Worm (Caenorhabditis elegans) whole organism, young adult: ENCODE measurements around the gene ras-2.

Experiments used
- B0035.1 ChIP-seq: sonication (generic microtip); optimal IDR thresholded peaks from 2 replicates; lab custom pipeline; 2016; ENCODE audit warnings: missing genetic modification characterization, mild to moderate bottlenecking, missing compliant biosample characterization, missing genotype, missing genetic modification reagents
- C06A6.2 ChIP-seq: fragments of 200-800 bp; sonication (Bioruptor generic); conservative IDR thresholded peaks from 2 replicates; pipeline ENCODE4 v1.3.6; 2022; ENCODE audit warnings: missing genetic modification characterization, missing compliant biosample characterization
- D2030.7 ChIP-seq: fragments of 200-800 bp; sonication (Bioruptor generic); IDR thresholded peaks from 2 replicates; pipeline ENCODE4 v1.3.6; 2022; ENCODE audit warnings: missing genetic modification reagents, missing genetic modification characterization, missing compliant biosample characterization
- F10E7.11 ChIP-seq: sonication (generic microtip); optimal IDR thresholded peaks from 2 replicates; lab custom pipeline; 2017; ENCODE audit warnings: mild to moderate bottlenecking, missing genetic modification characterization, moderate library complexity, missing compliant biosample characterization
- F22D6.2 ChIP-seq: sonication (generic microtip); optimal IDR thresholded peaks from 2 replicates; lab custom pipeline; 2016; ENCODE audit warnings: mild to moderate bottlenecking, missing genetic modification characterization, missing compliant biosample characterization
- F23B12.7 ChIP-seq: sonication (generic microtip); optimal IDR thresholded peaks from 2 replicates; lab custom pipeline; 2017; ENCODE audit warnings: missing genetic modification characterization, mild to moderate bottlenecking, missing compliant biosample characterization, antibody characterized with exemption, moderate library complexity; ENCODE audit not compliant: insufficient read depth
- F37B4.10 ChIP-seq: fragments of 200-800 bp; sonication (Bioruptor generic); IDR thresholded peaks from 2 replicates; pipeline ENCODE4 v1.3.6; 2022; ENCODE audit warnings: missing genetic modification characterization, missing compliant biosample characterization
- F49E8.2 ChIP-seq: sonication (generic microtip); optimal IDR thresholded peaks from 3 replicates; lab custom pipeline; 2017; ENCODE audit warnings: missing genetic modification characterization, mild to moderate bottlenecking, missing compliant biosample characterization, antibody characterized with exemption, moderate library complexity; ENCODE audit not compliant: insufficient read depth
- F57A8.1 ChIP-seq: fragments of 200-800 bp; sonication (Bioruptor generic); optimal IDR thresholded peaks from 2 replicates; lab custom pipeline; 2018; ENCODE audit warnings: mild to moderate bottlenecking, missing genetic modification characterization, moderate library complexity, missing compliant biosample characterization
- K11D2.4 ChIP-seq: fragments of 200-800 bp; sonication (Bioruptor generic); IDR thresholded peaks from 2 replicates; pipeline ENCODE4 v1.3.6; 2022; ENCODE audit warnings: missing genetic modification reagents, missing genetic modification characterization, missing compliant biosample characterization
- T26A5.8 ChIP-seq: sonication (generic microtip); optimal IDR thresholded peaks from 2 replicates; lab custom pipeline; 2016; ENCODE audit warnings: missing genetic modification characterization, missing compliant biosample characterization
- Y67H2A.10 ChIP-seq: fragments of 200-800 bp; sonication (Bioruptor generic); conservative IDR thresholded peaks from 2 replicates; pipeline ENCODE4 v1.3.6; 2022; ENCODE audit warnings: missing genetic modification reagents, missing genetic modification characterization, missing compliant biosample characterization
- ama-1 ChIP-seq, 3 experiments: fragments of 150-350 bp in 1 of 3; sonication (generic microtip) in 2 of 3; optimal IDR thresholded peaks; 2 replicates each; lab custom pipeline; 2014 to 2018; ENCODE audit warnings: missing biosample characterization in 2 of 3, missing genetic modification characterization in 2 of 3, missing genetic modification reagents in 2 of 3
- attf-3 ChIP-seq: fragments of 200-800 bp; sonication (Bioruptor generic); conservative IDR thresholded peaks from 2 replicates; pipeline ENCODE4 v1.3.6; 2022; ENCODE audit warnings: missing genetic modification reagents, missing genetic modification characterization, missing compliant biosample characterization
- attf-5 ChIP-seq: fragments of 200-800 bp; sonication (Bioruptor generic); optimal IDR thresholded peaks from 2 replicates; lab custom pipeline; 2018; ENCODE audit warnings: mild to moderate bottlenecking, missing genetic modification characterization, missing compliant biosample characterization
- bed-1 ChIP-seq: fragments of 200-800 bp; sonication (Bioruptor generic); IDR thresholded peaks from 2 replicates; pipeline ENCODE4 v1.3.6; 2022; ENCODE audit warnings: missing genetic modification reagents, missing genetic modification characterization, missing compliant biosample characterization
- cebp-1 ChIP-seq, 2 experiments: fragments of 200-800 bp in 1 of 2; sonication (Bioruptor generic) in 1 of 2; sonication (generic microtip) in 1 of 2; IDR thresholded peaks in 1 of 2; optimal IDR thresholded peaks in 1 of 2; 2 replicates each; pipeline versions ENCODE4 v1.3.6 to Lab custom; 2017 to 2022; ENCODE audit warnings: missing compliant biosample characterization in 2 of 2, missing genetic modification characterization in 2 of 2, mild to moderate bottlenecking in 1 of 2, missing genetic modification reagents in 1 of 2, moderate library complexity in 1 of 2
- ceh-58 ChIP-seq: fragments of 200-800 bp; sonication (Bioruptor generic); IDR thresholded peaks from 2 replicates; pipeline ENCODE4 v1.3.6; 2022; ENCODE audit warnings: missing genetic modification characterization, missing compliant biosample characterization
- ceh-79 ChIP-seq: sonication (generic microtip); optimal IDR thresholded peaks from 2 replicates; lab custom pipeline; 2017; ENCODE audit warnings: mild to moderate bottlenecking, missing genetic modification characterization, missing compliant biosample characterization
- chd-7 ChIP-seq: sonication (generic microtip); optimal IDR thresholded peaks from 2 replicates; lab custom pipeline; 2016; ENCODE audit warnings: mild to moderate bottlenecking, missing genetic modification characterization, moderate library complexity, missing compliant biosample characterization
- die-1 ChIP-seq: sonication (generic microtip); optimal IDR thresholded peaks from 2 replicates; lab custom pipeline; 2016; ENCODE audit warnings: missing genotype, mild to moderate bottlenecking, missing genetic modification characterization, missing compliant biosample characterization
- dpff-1 ChIP-seq: sonication (generic microtip); optimal IDR thresholded peaks from 2 replicates; lab custom pipeline; 2017; ENCODE audit warnings: mild to moderate bottlenecking, missing genetic modification characterization, missing compliant biosample characterization
- dpl-1 ChIP-seq: fragments of 150-350 bp; optimal IDR thresholded peaks from 2 replicates; lab custom pipeline; 2014; ENCODE audit warnings: missing biosample characterization, missing genetic modification reagents, missing genetic modification characterization
- egl-18 ChIP-seq: fragments of 200-800 bp; sonication (Bioruptor generic); IDR thresholded peaks from 2 replicates; pipeline ENCODE4 v1.3.6; 2022; ENCODE audit warnings: missing genetic modification reagents, missing genetic modification characterization, missing compliant biosample characterization
- egrh-3 ChIP-seq: fragments of 200-800 bp; sonication (Bioruptor generic); IDR thresholded peaks from 2 replicates; pipeline ENCODE4 v1.3.6; 2022; ENCODE audit warnings: missing genetic modification reagents, missing genetic modification characterization, missing compliant biosample characterization
- ekl-4 ChIP-seq: fragments of 200-800 bp; sonication (Bioruptor generic); IDR thresholded peaks from 2 replicates; pipeline ENCODE4 v1.3.6; 2022; ENCODE audit warnings: missing genetic modification reagents, missing genetic modification characterization, missing compliant biosample characterization
- hlh-12 ChIP-seq: sonication (generic microtip); optimal IDR thresholded peaks from 2 replicates; lab custom pipeline; 2016; ENCODE audit warnings: missing genetic modification characterization, missing compliant biosample characterization
- hmg-1.2 ChIP-seq: fragments of 200-800 bp; sonication (Bioruptor generic); IDR thresholded peaks from 2 replicates; pipeline ENCODE4 v1.3.6; 2022; ENCODE audit warnings: missing genetic modification reagents, missing genetic modification characterization, missing compliant biosample characterization
- lsl-1 ChIP-seq: fragments of 200-800 bp; sonication (Bioruptor generic); optimal IDR thresholded peaks from 2 replicates; lab custom pipeline; 2018; ENCODE audit warnings: mild to moderate bottlenecking, missing genetic modification characterization, moderate library complexity, missing compliant biosample characterization
- mel-28 ChIP-seq: sonication (generic microtip); optimal IDR thresholded peaks from 2 replicates; lab custom pipeline; 2016; ENCODE audit warnings: borderline replicate concordance, mild to moderate bottlenecking, missing genetic modification characterization, missing compliant biosample characterization
- nfya-1 ChIP-seq: sonication (generic microtip); optimal IDR thresholded peaks from 2 replicates; lab custom pipeline; 2017; ENCODE audit warnings: antibody characterized with exemption, missing compliant biosample characterization, missing genetic modification characterization, borderline replicate concordance; ENCODE audit not compliant: insufficient read depth
- nhr-120 ChIP-seq: fragments of 200-800 bp; sonication (Bioruptor generic); IDR thresholded peaks from 2 replicates; pipeline ENCODE4 v1.3.6; 2022; ENCODE audit warnings: missing genetic modification characterization, missing compliant biosample characterization
- nhr-179 ChIP-seq: sonication (generic microtip); optimal IDR thresholded peaks from 2 replicates; lab custom pipeline; 2016; ENCODE audit warnings: mild to moderate bottlenecking, missing genetic modification characterization, missing compliant biosample characterization
- pha-4 ChIP-seq: fragments of 150-350 bp; sonication (generic microtip); optimal IDR thresholded peaks from 2 replicates; lab custom pipeline; 2014; ENCODE audit warnings: missing biosample characterization, missing genetic modification reagents, missing genetic modification characterization
- rcor-1 ChIP-seq: fragments of 200-800 bp; sonication (Bioruptor generic); IDR thresholded peaks from 2 replicates; pipeline ENCODE4 v1.3.6; 2022; ENCODE audit warnings: missing genetic modification reagents, missing genetic modification characterization, missing compliant biosample characterization
- snpc-1.3 ChIP-seq: sonication (generic microtip); optimal IDR thresholded peaks from 2 replicates; lab custom pipeline; 2017; ENCODE audit warnings: missing genetic modification characterization, mild to moderate bottlenecking, missing compliant biosample characterization, antibody characterized with exemption, moderate library complexity, missing genotype, missing genetic modification reagents; ENCODE audit not compliant: insufficient read depth
- zfh-2 ChIP-seq: fragments of 200-800 bp; sonication (Bioruptor generic); conservative IDR thresholded peaks from 2 replicates; pipeline ENCODE4 v1.3.6; 2022; ENCODE audit warnings: missing genetic modification reagents, missing genetic modification characterization, missing compliant biosample characterization
- zim-3 ChIP-seq: sonication (generic microtip); optimal IDR thresholded peaks from 2 replicates; lab custom pipeline; 2017; ENCODE audit warnings: mild to moderate bottlenecking, missing genetic modification characterization, moderate library complexity, missing compliant biosample characterization
- ztf-25 ChIP-seq: fragments of 200-800 bp; sonication (Bioruptor generic); IDR thresholded peaks from 2 replicates; pipeline ENCODE4 v1.3.6; 2022; ENCODE audit warnings: missing genetic modification reagents, missing genetic modification characterization, missing compliant biosample characterization
- ztf-3 ChIP-seq: fragments of 200-800 bp; sonication (Bioruptor generic); optimal IDR thresholded peaks from 2 replicates; lab custom pipeline; 2018; ENCODE audit warnings: mild to moderate bottlenecking, missing genetic modification characterization, missing compliant biosample characterization

Gene ras-2

DNA sequence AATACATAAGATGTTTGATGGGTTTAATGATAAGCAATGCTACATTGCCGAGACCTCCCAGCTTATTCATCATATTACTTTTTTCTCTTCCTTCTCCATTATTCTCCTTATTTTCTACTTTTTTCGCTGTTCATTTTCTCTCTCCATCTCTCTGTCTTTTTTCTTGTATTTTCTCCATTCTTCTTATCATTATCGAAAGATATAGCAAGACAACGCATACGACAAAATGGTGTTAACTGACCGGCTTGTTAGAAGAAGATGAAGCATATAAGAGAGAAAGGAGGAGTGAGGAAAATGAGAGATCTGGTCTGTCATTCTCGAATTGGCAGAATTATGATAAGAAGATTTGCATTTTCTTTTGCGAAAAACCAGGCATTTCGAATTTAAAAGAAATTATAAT lies 27.0 kb upstream of the ras-2 start:
- no peak for TF ChIP-seq nhr-179
- TF ChIP-seq die-1: no peak
- TF ChIP-seq ama-1 (optimal IDR thresholded peaks at IDR 0.05; lab: Kevin White, UChicago): no peak
- no peak for TF ChIP-seq ama-1 (GFP tag; optimal IDR thresholded peaks at IDR 0.05; lab: Kevin White, UChicago)
- no peak for TF ChIP-seq hmg-1.2 (GFP tag; lab: Robert Waterston, UW)
- no peak for TF ChIP-seq dpl-1 (GFP tag; lab: Kevin White, UChicago)

DNA sequence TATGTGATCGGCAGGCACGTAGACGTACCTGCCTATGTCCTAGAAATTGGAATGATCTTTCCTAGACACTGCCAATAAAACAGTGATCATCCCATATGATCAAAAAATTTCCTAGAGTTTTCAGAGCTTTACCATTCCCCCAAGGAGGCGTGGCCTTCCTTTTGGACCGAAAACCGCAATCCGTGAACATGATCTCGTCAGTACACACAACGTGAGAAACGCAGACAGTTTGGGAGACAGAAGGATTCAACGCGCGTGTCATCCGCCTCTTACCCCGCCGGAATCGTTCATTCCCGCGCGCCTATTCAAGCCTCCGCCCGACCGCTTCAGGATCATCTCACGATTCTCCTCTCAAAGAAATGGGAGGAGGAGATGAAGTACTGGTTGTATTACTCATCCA lies 25.6 kb upstream of the ras-2 start, which contains the start of gene B0393.5:
TSS of gene B0393.5 (plus strand) at position 301 of the 400 bp plus-strand sequence.
- TF ChIP-seq snpc-1.3 (tag; lab: Kevin White, UChicago) (no peak), K11D2.4 (no peak), attf-3 (GFP tag; lab: Robert Waterston, UW) (no peak), ekl-4 (GFP tag; lab: Robert Waterston, UW) (no peak), F22D6.2 (no peak), ztf-3 (no peak), B0035.1 (tag; lab: Kevin White, UChicago) (no peak), F37B4.10 (GFP tag; lab: Robert Waterston, UW) (no peak), F49E8.2 (no peak), nfya-1 (tag; lab: Kevin White, UChicago) (no peak), F23B12.7 (tag; lab: Kevin White, UChicago) (no peak), ztf-25 (GFP tag; lab: Robert Waterston, UW) (no peak), mel-28 (tag; lab: Kevin White, UChicago) (no peak), egl-18 (GFP tag; lab: Robert Waterston, UW) (no peak), pha-4 (tag; lab: Kevin White, UChicago) (no peak)

- TF ChIP-seq nhr-179 (no peak), egrh-3 (no peak), dpff-1 (tag; lab: Kevin White, UChicago) (no peak), dpl-1 (GFP tag; lab: Kevin White, UChicago) (no peak)
Observed at ce11 chrIII:4763509-4763908, 23.6 kb upstream of the ras-2 start, which contains the start of gene B0393.4. Gene B0393.4 (minus strand): TSS chrIII:4763609.

DNA sequence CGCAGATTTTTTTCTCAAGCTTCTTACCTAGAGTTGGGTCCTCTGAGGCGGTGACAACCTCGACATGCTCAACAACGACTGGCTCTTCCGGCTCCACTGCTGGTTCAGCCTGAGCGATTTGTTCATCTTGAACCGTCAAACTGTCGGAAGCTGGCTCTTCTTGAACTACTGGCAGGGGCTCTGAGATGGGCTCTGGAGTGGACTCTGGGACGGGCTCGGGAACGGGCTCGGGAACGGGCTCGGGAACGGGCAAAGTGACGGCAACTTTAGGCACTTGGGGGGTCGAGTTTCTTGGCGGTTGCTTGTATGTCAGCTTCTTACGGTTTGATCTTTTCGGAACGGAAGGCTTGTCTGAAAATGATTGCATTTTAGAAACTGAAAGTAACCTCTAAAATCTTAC lies 23.0 kb upstream of the ras-2 start:
- no peak for TF ChIP-seq lsl-1 (GFP tag; lab: Kevin White, UChicago)
- TF ChIP-seq egrh-3: peak; percentile 41; the same call in 1 of the 2 replicates
- peak; percentile 81 for TF ChIP-seq zfh-2 (GFP tag; lab: Robert Waterston, UW)
- TF ChIP-seq, all 124 proteins: peak for 2

ce11 chrIII:4756983-4757382 lies 17.1 kb upstream of the ras-2 start, which contains the start of gene fbxl-2:
Gene fbxl-2 (plus strand): TSS chrIII:4757260.
- TF ChIP-seq T26A5.8 (tag; lab: Kevin White, UChicago): no peak
- peak; percentile 85 for TF ChIP-seq C06A6.2 (GFP tag; lab: Robert Waterston, UW)
- TF ChIP-seq attf-3 (GFP tag; lab: Robert Waterston, UW): peak; percentile 80
- no peak for TF ChIP-seq hlh-12 (tag; lab: Kevin White, UChicago)
- 0 out of 2 replicates have a peak, but pooled peaks have one; percentile 73 for TF ChIP-seq egl-18 (GFP tag; lab: Robert Waterston, UW)
- TF ChIP-seq ceh-58 (GFP tag; lab: Robert Waterston, UW): no peak
- peak; percentile 34 for TF ChIP-seq F10E7.11 (tag; lab: Kevin White, UChicago)
- TF ChIP-seq cebp-1 (GFP tag; IDR thresholded peaks at IDR 0.05; lab: Robert Waterston, UW): peak; percentile 80
- peak; percentile 92 for TF ChIP-seq cebp-1 (tag; optimal IDR thresholded peaks at IDR 0.05; lab: Kevin White, UChicago)
- no peak for TF ChIP-seq nhr-179
- no peak for TF ChIP-seq F57A8.1 (GFP tag; lab: Kevin White, UChicago)
- TF ChIP-seq nhr-120: no peak
- peak; percentile 98 for TF ChIP-seq attf-5 (GFP tag; lab: Kevin White, UChicago)
- TF ChIP-seq zim-3 (tag; lab: Kevin White, UChicago): no peak
- TF ChIP-seq chd-7 (tag; lab: Kevin White, UChicago): peak; percentile 71
- peak; percentile 89 for TF ChIP-seq D2030.7 (GFP tag; lab: Robert Waterston, UW)
- TF ChIP-seq snpc-1.3 (tag; lab: Kevin White, UChicago): peak; percentile 41
- TF ChIP-seq bed-1 (GFP tag; lab: Robert Waterston, UW): no peak
- TF ChIP-seq ceh-79 (tag; lab: Kevin White, UChicago): no peak
- TF ChIP-seq zfh-2 (GFP tag; lab: Robert Waterston, UW): peak; percentile 92
- peak; percentile 71 for TF ChIP-seq Y67H2A.10 (GFP tag; lab: Robert Waterston, UW)
- TF ChIP-seq rcor-1 (GFP tag; lab: Robert Waterston, UW): peak; percentile 92
